Fruit fly (Drosophila melanogaster) whole organism, pupa: ENCODE data around the gene CG12951.

Experiments used
- CG10348 ChIP-seq: fragments of 200-800 bp; sonication (Bioruptor generic); IDR thresholded peaks from 2 replicates; pipeline ENCODE4 v1.3.6; 2022; ENCODE audit warnings: missing biosample characterization, missing genetic modification characterization
- CG12605 ChIP-seq: fragments of 200-800 bp; sonication (Bioruptor generic); IDR thresholded peaks from 2 replicates; pipeline ENCODE4 v1.3.6; 2022; ENCODE audit warnings: missing biosample characterization, missing genetic modification characterization
- CG13204 ChIP-seq: fragments of 200-800 bp; sonication (Bioruptor generic); optimal IDR thresholded peaks from 2 replicates; lab custom pipeline; 2018; ENCODE audit warnings: missing biosample characterization, mild to moderate bottlenecking, missing genetic modification characterization, moderate library complexity
- CG14655 ChIP-seq: fragments of 200-800 bp; sonication (Bioruptor generic); optimal IDR thresholded peaks from 3 replicates; lab custom pipeline; 2017; ENCODE audit warnings: mild to moderate bottlenecking, missing biosample characterization, missing genetic modification reagents, missing genetic modification characterization
- CG15710 ChIP-seq: fragments of 200-800 bp; sonication (Bioruptor generic); optimal IDR thresholded peaks from 2 replicates; lab custom pipeline; 2018; ENCODE audit warnings: missing biosample characterization, mild to moderate bottlenecking, missing genetic modification characterization, moderate library complexity
- CG17806 ChIP-seq: fragments of 200-800 bp; sonication (Bioruptor generic); optimal IDR thresholded peaks from 2 replicates; lab custom pipeline; 2018; ENCODE audit warnings: missing biosample characterization, mild to moderate bottlenecking, missing genetic modification characterization, moderate library complexity
- CG32121 ChIP-seq: fragments of 200-800 bp; sonication (Bioruptor generic); IDR thresholded peaks from 2 replicates; pipeline ENCODE4 v1.3.6; 2022; ENCODE audit warnings: missing biosample characterization, missing genetic modification characterization
- CG34367 ChIP-seq: fragments of 200-800 bp; sonication (Bioruptor generic); optimal IDR thresholded peaks from 2 replicates; lab custom pipeline; 2018; ENCODE audit warnings: missing biosample characterization, mild to moderate bottlenecking, missing genetic modification characterization
- CG4496 ChIP-seq: fragments of 200-800 bp; sonication (Bioruptor generic); IDR thresholded peaks from 3 replicates; pipeline ENCODE4 v1.3.6; 2022; ENCODE audit warnings: missing biosample characterization, missing genetic modification characterization
- CG8159 ChIP-seq: fragments of 200-800 bp; sonication (Bioruptor generic); optimal IDR thresholded peaks from 3 replicates; lab custom pipeline; 2018; ENCODE audit warnings: missing biosample characterization, mild to moderate bottlenecking, missing genetic modification characterization, moderate library complexity
- CG8301 ChIP-seq: fragments of 200-800 bp; sonication (Bioruptor generic); optimal IDR thresholded peaks from 2 replicates; lab custom pipeline; 2018; ENCODE audit warnings: missing biosample characterization, mild to moderate bottlenecking, missing genetic modification characterization
- CG9948 ChIP-seq: fragments of 200-800 bp; sonication (Bioruptor generic); optimal IDR thresholded peaks from 2 replicates; lab custom pipeline; 2018; ENCODE audit warnings: missing biosample characterization, mild to moderate bottlenecking, missing genetic modification characterization, moderate library complexity
- D1 ChIP-seq: fragments of 200-800 bp; sonication (Bioruptor generic); optimal IDR thresholded peaks from 2 replicates; lab custom pipeline; 2018; ENCODE audit warnings: missing biosample characterization, mild to moderate bottlenecking, missing genetic modification characterization, moderate library complexity
- EcR ChIP-seq: fragments of 200-800 bp; sonication (Bioruptor generic); optimal IDR thresholded peaks from 3 replicates; lab custom pipeline; 2019; ENCODE audit warnings: missing biosample characterization, missing genetic modification characterization, mild to moderate bottlenecking, moderate library complexity, missing genetic modification reagents
- Ets98B ChIP-seq: fragments of 200-800 bp; sonication (Bioruptor generic); IDR thresholded peaks from 2 replicates; pipeline ENCODE4 v1.3.6; 2022; ENCODE audit warnings: missing biosample characterization, missing genetic modification characterization
- Pif1A ChIP-seq: fragments of 200-800 bp; sonication (Bioruptor generic); optimal IDR thresholded peaks from 3 replicates; lab custom pipeline; 2016; ENCODE audit warnings: missing biosample characterization, missing genetic modification characterization
- Pif1B ChIP-seq: fragments of 200-800 bp; sonication (Bioruptor generic); optimal IDR thresholded peaks from 3 replicates; lab custom pipeline; 2016; ENCODE audit warnings: missing biosample characterization, missing genetic modification characterization
- Snoo ChIP-seq: fragments of 200-800 bp; sonication (Bioruptor generic); optimal IDR thresholded peaks from 3 replicates; lab custom pipeline; 2017; ENCODE audit warnings: missing biosample characterization, mild to moderate bottlenecking, missing genetic modification characterization, inconsistent platforms
- fd96Ca ChIP-seq: fragments of 200-800 bp; sonication (Bioruptor generic); IDR thresholded peaks from 3 replicates; pipeline ENCODE4 v1.3.6; 2022; ENCODE audit warnings: missing biosample characterization, missing genetic modification characterization
- gl ChIP-seq: fragments of 200-800 bp; sonication (Bioruptor generic); optimal IDR thresholded peaks from 2 replicates; lab custom pipeline; 2018; ENCODE audit warnings: missing biosample characterization, mild to moderate bottlenecking, missing genetic modification characterization
- rn ChIP-seq: fragments of 200-800 bp; sonication (Bioruptor generic); IDR thresholded peaks from 2 replicates; pipeline ENCODE4 v1.3.6; 2022; ENCODE audit warnings: missing biosample characterization, missing genetic modification characterization

The CG12951 gene

dm6 chr3R:9365121-9365520 lies 35.0 kb upstream of the CG12951 start, which contains the start of gene Srr:
Gene Srr, plus strand, starts transcription at chr3R:9365398.
- no peak for TF ChIP-seq Ets98B
- TF ChIP-seq CG32121 = no peak
- no peak for TF ChIP-seq fd96Ca (GFP tag; lab: Robert Waterston, UW)
- TF ChIP-seq Pif1A (GFP tag; lab: Kevin White, UChicago) = no peak
- no peak for TF ChIP-seq CG15710
- TF ChIP-seq CG8159 (tag; lab: Kevin White, UChicago) = no peak
- TF ChIP-seq CG13204 = no peak
- no peak for TF ChIP-seq Pif1B
- TF ChIP-seq CG4496 = no peak
- no peak for TF ChIP-seq D1 (tag; lab: Kevin White, UChicago)
- TF ChIP-seq CG9948 (tag; lab: Kevin White, UChicago) = no peak
- no peak for TF ChIP-seq CG17806 (tag; lab: Kevin White, UChicago)
- no peak for TF ChIP-seq CG8301
- no peak for TF ChIP-seq Snoo (tag; lab: Kevin White, UChicago)
- TF ChIP-seq CG34367 (tag; lab: Kevin White, UChicago) = no peak
- no peak for TF ChIP-seq EcR (GFP tag; lab: Kevin White, UChicago)
- no peak for TF ChIP-seq CG14655 (GFP tag; lab: Kevin White, UChicago)
- no peak for TF ChIP-seq CG10348
- no peak for TF ChIP-seq CG12605 (GFP tag; lab: Robert Waterston, UW)
- no peak for TF ChIP-seq gl (tag; lab: Kevin White, UChicago)

dm6 chr3R:9363066-9363719 lies 33.1 kb upstream of the CG12951 start, which contains the start of gene CG18473:
Gene CG18473, plus strand, starts transcription at chr3R:9363305.
- TF ChIP-seq CG8301 (no peak), Ets98B (no peak), CG9948 (tag; lab: Kevin White, UChicago) (no peak), CG13204 (no peak), CG15710 (no peak), CG4496 (no peak), CG32121 (no peak), CG8159 (tag; lab: Kevin White, UChicago) (no peak), CG17806 (tag; lab: Kevin White, UChicago) (no peak), fd96Ca (GFP tag; lab: Robert Waterston, UW) (no peak), D1 (tag; lab: Kevin White, UChicago) (no peak), CG34367 (tag; lab: Kevin White, UChicago) (no peak), Snoo (tag; lab: Kevin White, UChicago) (no peak)
- TF ChIP-seq, all 21 proteins: peak for 0

dm6 chr3R:9359393-9359792 lies 29.3 kb upstream of the CG12951 start:
- no peak for TF ChIP-seq CG13204
- no peak for TF ChIP-seq CG8301
- TF ChIP-seq EcR (GFP tag; lab: Kevin White, UChicago) = no peak
- no peak for TF ChIP-seq gl (tag; lab: Kevin White, UChicago)
- no peak for TF ChIP-seq Pif1A (GFP tag; lab: Kevin White, UChicago)
- no peak for TF ChIP-seq CG8159 (tag; lab: Kevin White, UChicago)
- TF ChIP-seq CG4496 = no peak
- TF ChIP-seq CG32121 = no peak
- no peak for TF ChIP-seq CG14655 (GFP tag; lab: Kevin White, UChicago)
- TF ChIP-seq CG34367 (tag; lab: Kevin White, UChicago) = no peak
- TF ChIP-seq CG12605 (GFP tag; lab: Robert Waterston, UW) = no peak
- TF ChIP-seq, all 21 proteins: peak for 0

dm6 chr3R:9355195-9355594 lies 25.1 kb upstream of the CG12951 start, which contains the start of gene CG43675:
Gene CG43675, plus strand, starts transcription at chr3R:9355495.
- TF ChIP-seq CG12605 (GFP tag; lab: Robert Waterston, UW) = no peak
- TF ChIP-seq CG9948 (tag; lab: Kevin White, UChicago) = no peak
- no peak for TF ChIP-seq CG13204
- no peak for TF ChIP-seq CG34367 (tag; lab: Kevin White, UChicago)
- TF ChIP-seq fd96Ca (GFP tag; lab: Robert Waterston, UW) = no peak

dm6 chr3R:9353276-9353652 lies 23.1 kb upstream of the CG12951 start:
- TF ChIP-seq rn (GFP tag; lab: Robert Waterston, UW) (no peak), Pif1B (peak; percentile 75), CG34367 (tag; lab: Kevin White, UChicago) (peak; percentile 79), Snoo (tag; lab: Kevin White, UChicago) (peak; percentile 84), CG14655 (GFP tag; lab: Kevin White, UChicago) (peak; percentile 94), CG8301 (peak; percentile 93), D1 (tag; lab: Kevin White, UChicago) (peak; percentile 89), CG9948 (tag; lab: Kevin White, UChicago) (peak; percentile 90), CG13204 (no peak), CG8159 (tag; lab: Kevin White, UChicago) (peak; percentile 93), Pif1A (GFP tag; lab: Kevin White, UChicago) (peak; percentile 83), CG4496 (no peak), CG17806 (tag; lab: Kevin White, UChicago) (peak; percentile 85), CG15710 (peak; percentile 82)

dm6 chr3R:9352595-9353275 lies 22.6 kb upstream of the CG12951 start:
- TF ChIP-seq CG4496 (no peak), D1 (tag; lab: Kevin White, UChicago) (no peak), EcR (GFP tag; lab: Kevin White, UChicago) (peak; percentile 58)
